Worm (Caenorhabditis elegans): ENCODE results near the gene K02E7.11.

DNA sequence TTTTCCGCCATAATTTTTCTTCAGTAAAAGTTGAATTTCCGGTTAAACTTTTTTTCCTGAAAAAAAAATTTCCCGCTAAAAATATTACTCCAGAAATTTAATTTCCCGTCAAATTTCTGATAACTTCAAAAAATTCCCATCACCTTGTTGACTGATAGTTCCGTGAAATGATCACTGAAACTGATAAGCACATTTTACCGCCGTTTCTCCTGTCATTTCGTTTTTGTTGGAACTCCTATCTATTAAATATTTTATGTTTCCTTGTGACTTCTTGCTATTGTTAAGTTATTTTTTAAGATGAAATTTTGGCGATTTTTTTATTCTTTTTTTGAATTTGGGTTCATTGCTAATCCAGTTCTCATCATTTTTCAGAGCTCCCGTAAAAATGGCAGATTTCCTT lies 46.7 kb downstream of the K02E7.11 start, which contains the start of gene math-34:
- TF ChIP-seq daf-12 (tag; optimal IDR thresholded peaks at IDR 0.05) (no peak), nhr-11 (tag; optimal IDR thresholded peaks at IDR 0.05) (no peak)

Measured in whole organism, L3 larva.